Fruit fly (Drosophila melanogaster) whole organism, prepupa: ENCODE results near the gene CG12986.

Experiments used
- Blimp-1 ChIP-seq: fragments of 200-800 bp; sonication (Bioruptor generic); optimal IDR thresholded peaks from 3 replicates; lab custom pipeline; 2017; ENCODE audit warnings: missing biosample characterization, missing genetic modification characterization, mild to moderate bottlenecking, moderate library complexity, missing genetic modification reagents
- CG11902 ChIP-seq: fragments of 200-800 bp; sonication (Bioruptor generic); optimal IDR thresholded peaks from 3 replicates; lab custom pipeline; 2016; ENCODE audit warnings: missing biosample characterization, missing genetic modification characterization
- CG6792 ChIP-seq: fragments of 200-800 bp; sonication (Bioruptor generic); optimal IDR thresholded peaks from 3 replicates; lab custom pipeline; 2016; ENCODE audit warnings: missing biosample characterization, missing genetic modification characterization
- CG6808 ChIP-seq: fragments of 200-800 bp; sonication (Bioruptor generic); optimal IDR thresholded peaks from 3 replicates; lab custom pipeline; 2017; ENCODE audit warnings: missing biosample characterization, missing genetic modification characterization, mild to moderate bottlenecking, moderate library complexity, missing genetic modification reagents
- Eip93F ChIP-seq: fragments of 200-800 bp; sonication (Bioruptor generic); optimal IDR thresholded peaks from 2 replicates; lab custom pipeline; 2016; ENCODE audit warnings: missing biosample characterization, mild to moderate bottlenecking, missing genetic modification characterization
- Hr39 ChIP-seq: fragments of 200-800 bp; sonication (Bioruptor generic); optimal IDR thresholded peaks from 2 replicates; lab custom pipeline; 2016; ENCODE audit warnings: missing biosample characterization, missing genetic modification characterization
- Met ChIP-seq: fragments of 200-800 bp; sonication (Bioruptor generic); optimal IDR thresholded peaks from 3 replicates; lab custom pipeline; 2016; ENCODE audit warnings: missing biosample characterization, missing genetic modification characterization
- Smox ChIP-seq: fragments of 200-800 bp; sonication (Bioruptor generic); optimal IDR thresholded peaks from 3 replicates; lab custom pipeline; 2016; ENCODE audit warnings: missing biosample characterization, missing genetic modification characterization
- eg ChIP-seq: fragments of 200-800 bp; sonication (Bioruptor generic); IDR thresholded peaks from 3 replicates; pipeline ENCODE4 v1.3.6; 2022; ENCODE audit warnings: missing biosample characterization, missing genetic modification characterization
- esn ChIP-seq: fragments of 200-800 bp; sonication (Bioruptor generic); optimal IDR thresholded peaks from 2 replicates; lab custom pipeline; 2016; ENCODE audit warnings: missing biosample characterization, mild to moderate bottlenecking, missing genetic modification characterization, moderate library complexity
- lz ChIP-seq: fragments of 200-800 bp; sonication (Bioruptor generic); optimal IDR thresholded peaks from 3 replicates; lab custom pipeline; 2016; ENCODE audit warnings: missing biosample characterization, missing genetic modification characterization
- svp ChIP-seq: fragments of 200-800 bp; sonication (Bioruptor generic); peaks from one replicate; lab custom pipeline; 2016; ENCODE audit warnings: missing biosample characterization, missing genetic modification characterization

- TF ChIP-seq Blimp-1 (GFP tag; lab: Kevin White, UChicago) (no peak), svp (GFP tag; lab: Kevin White, UChicago) (no peak), lz (GFP tag; lab: Kevin White, UChicago) (no peak), Smox (GFP tag; lab: Kevin White, UChicago) (no peak), Eip93F (GFP tag; lab: Kevin White, UChicago) (no peak), Met (GFP tag; lab: Kevin White, UChicago) (no peak), CG6792 (GFP tag; lab: Kevin White, UChicago) (no peak), CG6808 (GFP tag; lab: Kevin White, UChicago) (no peak), Hr39 (GFP tag; lab: Kevin White, UChicago) (no peak), esn (peak; percentile 32), CG11902 (GFP tag; lab: Kevin White, UChicago) (no peak), eg (GFP tag; lab: Robert Waterston, UW) (no peak)
These were observed 45.6 kb upstream of the CG12986 start for dm6 chrX:17865103-17865502.
